Worm (Caenorhabditis elegans) whole organism, L4 larva: ENCODE data around the gene pmk-3.
A peak's percentile ranks its signal among the peaks of the same experiment; 100 is the strongest.

Experiments
- D1046.2 ChIP-seq: fragments of 200-800 bp; sonication (Bioruptor generic); IDR thresholded peaks from 2 replicates; pipeline ENCODE4 v1.3.6; 2022; ENCODE audit warnings: missing genetic modification characterization, missing compliant biosample characterization
- F44E2.7 ChIP-seq: fragments of 200-800 bp; sonication (Bioruptor generic); IDR thresholded peaks from 2 replicates; pipeline ENCODE4 v2.1.2; 2022; ENCODE audit warnings: missing genetic modification characterization, missing compliant biosample characterization
- R02D3.7 ChIP-seq: fragments of 150-350 bp; sonication (generic microtip); optimal IDR thresholded peaks from 3 replicates; lab custom pipeline; 2014; ENCODE audit warnings: missing biosample characterization, missing genetic modification characterization
- T26A8.4 ChIP-seq: fragments of 200-800 bp; sonication (Bioruptor generic); IDR thresholded peaks from 2 replicates; pipeline ENCODE4 v1.3.6; 2022; ENCODE audit warnings: missing genetic modification characterization, missing compliant biosample characterization
- Y5F2A.4 ChIP-seq: fragments of 200-800 bp; sonication (Bioruptor generic); optimal IDR thresholded peaks from 2 replicates; lab custom pipeline; 2018; ENCODE audit warnings: mild to moderate bottlenecking, missing genetic modification characterization, missing compliant biosample characterization
- aha-1 ChIP-seq: fragments of 150-350 bp; peaks from one replicate; lab custom pipeline; 2014; ENCODE audit warnings: missing biosample characterization, missing genetic modification characterization
- attf-4 ChIP-seq: sonication (generic microtip); optimal IDR thresholded peaks from 3 replicates; lab custom pipeline; 2017; ENCODE audit warnings: missing biosample characterization, missing genetic modification characterization
- ceh-28 ChIP-seq: fragments of 150-350 bp; optimal IDR thresholded peaks from 2 replicates; lab custom pipeline; 2014; ENCODE audit warnings: missing biosample characterization, missing genetic modification reagents, missing genetic modification characterization
- ceh-44 ChIP-seq: fragments of 200-800 bp; sonication (Bioruptor generic); IDR thresholded peaks from 2 replicates; pipeline ENCODE4 v1.3.6; 2022; ENCODE audit warnings: missing genetic modification reagents, missing genetic modification characterization, missing compliant biosample characterization
- ceh-62 ChIP-seq: sonication (generic microtip); optimal IDR thresholded peaks from 2 replicates; lab custom pipeline; 2017; ENCODE audit warnings: missing biosample characterization, missing genetic modification characterization
- ceh-82 ChIP-seq: sonication (generic microtip); optimal IDR thresholded peaks from 2 replicates; lab custom pipeline; 2017; ENCODE audit warnings: missing biosample characterization, missing genetic modification characterization
- cey-2 ChIP-seq: sonication (generic microtip); optimal IDR thresholded peaks from 3 replicates; lab custom pipeline; 2017; ENCODE audit warnings: missing genetic modification characterization, mild to moderate bottlenecking, missing compliant biosample characterization, antibody characterized with exemption, borderline replicate concordance; ENCODE audit not compliant: insufficient read depth
- daf-19 ChIP-seq: fragments of 200-800 bp; sonication (Bioruptor generic); conservative IDR thresholded peaks from 2 replicates; pipeline ENCODE4 v1.3.6; 2022; ENCODE audit warnings: missing genetic modification characterization, missing compliant biosample characterization
- dmd-8 ChIP-seq: fragments of 200-800 bp; sonication (Bioruptor generic); IDR thresholded peaks from 2 replicates; pipeline ENCODE4 v1.3.6; 2022; ENCODE audit warnings: missing genetic modification characterization, missing compliant biosample characterization
- duxl-1 ChIP-seq: sonication (generic microtip); optimal IDR thresholded peaks from 2 replicates; lab custom pipeline; 2016; ENCODE audit warnings: mild to moderate bottlenecking, missing genetic modification characterization, moderate library complexity, missing compliant biosample characterization; ENCODE audit not compliant: poor library complexity
- egl-27 ChIP-seq: sonication (generic microtip); optimal IDR thresholded peaks from 3 replicates; lab custom pipeline; 2017; ENCODE audit warnings: missing biosample characterization, missing genetic modification reagents, missing genetic modification characterization
- egl-43 ChIP-seq: fragments of 200-800 bp; sonication (Bioruptor generic); IDR thresholded peaks from 2 replicates; pipeline ENCODE4 v1.3.6; 2022; ENCODE audit warnings: missing genetic modification reagents, missing genetic modification characterization, missing compliant biosample characterization
- fos-1 ChIP-seq: fragments of 150-350 bp; optimal IDR thresholded peaks from 2 replicates; lab custom pipeline; 2014; ENCODE audit warnings: missing biosample characterization, missing genetic modification characterization
- hif-1 ChIP-seq, 2 experiments: sonication (generic microtip); optimal IDR thresholded peaks; 2 replicates each; lab custom pipeline; 2016 to 2017; ENCODE audit warnings: missing compliant biosample characterization in 2 of 2, missing genetic modification characterization in 2 of 2, missing genetic modification reagents in 2 of 2, missing genotype in 2 of 2, mild to moderate bottlenecking in 1 of 2
- hlh-30 ChIP-seq: sonication (generic microtip); optimal IDR thresholded peaks from 2 replicates; lab custom pipeline; 2017; ENCODE audit warnings: antibody characterized with exemption, mild to moderate bottlenecking, missing genetic modification characterization, missing compliant biosample characterization; ENCODE audit not compliant: insufficient read depth
- hmg-1.1 ChIP-seq: fragments of 200-800 bp; sonication (Bioruptor generic); IDR thresholded peaks from 2 replicates; pipeline ENCODE4 v1.3.6; 2022; ENCODE audit warnings: missing genetic modification reagents, missing genetic modification characterization, missing compliant biosample characterization
- jun-1 ChIP-seq: fragments of 150-350 bp; optimal IDR thresholded peaks from 2 replicates; lab custom pipeline; 2014; ENCODE audit warnings: missing biosample characterization, missing genetic modification reagents, missing genetic modification characterization
- lin-1 ChIP-seq: fragments of 200-800 bp; sonication (Bioruptor generic); IDR thresholded peaks from 2 replicates; pipeline ENCODE4 v1.3.6; 2022; ENCODE audit warnings: missing genetic modification reagents, missing genetic modification characterization, missing compliant biosample characterization
- lin-13 ChIP-seq: fragments of 150-350 bp; optimal IDR thresholded peaks from 2 replicates; lab custom pipeline; 2014; ENCODE audit warnings: missing biosample characterization, missing genetic modification reagents, missing genetic modification characterization
- lin-15B ChIP-seq: fragments of 150-350 bp; sonication (generic microtip); optimal IDR thresholded peaks from 3 replicates; lab custom pipeline; 2014; ENCODE audit warnings: missing biosample characterization, missing genetic modification characterization
- lin-38 ChIP-seq: fragments of 200-800 bp; sonication (Bioruptor generic); IDR thresholded peaks from 2 replicates; pipeline ENCODE4 v1.3.6; 2022; ENCODE audit warnings: missing genetic modification reagents, missing genetic modification characterization, missing compliant biosample characterization
- lin-39 ChIP-seq: fragments of 150-350 bp; optimal IDR thresholded peaks from 2 replicates; lab custom pipeline; 2014; ENCODE audit warnings: missing biosample characterization, missing genetic modification reagents, missing genetic modification characterization
- madf-5 ChIP-seq, 2 experiments: fragments of 200-800 bp; sonication (Bioruptor generic); IDR thresholded peaks; 2 replicates each; pipeline ENCODE4 v1.3.6; 2022; ENCODE audit warnings: missing compliant biosample characterization in 2 of 2, missing genetic modification characterization in 2 of 2
- mdt-29 ChIP-seq: fragments of 200-800 bp; sonication (Bioruptor generic); IDR thresholded peaks from 2 replicates; pipeline ENCODE4 v1.3.6; 2022; ENCODE audit warnings: missing genetic modification reagents, missing genetic modification characterization, missing compliant biosample characterization
- mes-2 ChIP-seq: sonication (generic microtip); optimal IDR thresholded peaks from 2 replicates; lab custom pipeline; 2016; ENCODE audit warnings: missing genotype, mild to moderate bottlenecking, missing genetic modification characterization, missing compliant biosample characterization; ENCODE audit not compliant: poor library complexity, severe bottlenecking
- mxl-3 ChIP-seq: fragments of 200-800 bp; sonication (Bioruptor generic); optimal IDR thresholded peaks from 2 replicates; lab custom pipeline; 2018; ENCODE audit warnings: mild to moderate bottlenecking, missing genetic modification characterization, missing compliant biosample characterization
- nhr-102 ChIP-seq: sonication (generic microtip); optimal IDR thresholded peaks from 2 replicates; lab custom pipeline; 2016; ENCODE audit warnings: mild to moderate bottlenecking, missing genetic modification characterization, moderate library complexity, missing compliant biosample characterization
- nhr-237 ChIP-seq: sonication (generic microtip); optimal IDR thresholded peaks from 2 replicates; lab custom pipeline; 2017; ENCODE audit warnings: missing biosample characterization, missing genetic modification characterization
- nhr-25 ChIP-seq: sonication (generic microtip); optimal IDR thresholded peaks from 2 replicates; lab custom pipeline; 2017; ENCODE audit warnings: missing genetic modification characterization, mild to moderate bottlenecking, missing compliant biosample characterization, antibody characterized with exemption, moderate library complexity, borderline replicate concordance; ENCODE audit not compliant: insufficient read depth
- nhr-41 ChIP-seq: fragments of 200-800 bp; sonication (Bioruptor generic); IDR thresholded peaks from 2 replicates; pipeline ENCODE4 v1.3.6; 2022; ENCODE audit warnings: missing genetic modification reagents, missing genetic modification characterization, missing compliant biosample characterization
- nhr-42 ChIP-seq: fragments of 200-800 bp; sonication (Bioruptor generic); IDR thresholded peaks from 2 replicates; pipeline ENCODE4 v1.3.6; 2022; ENCODE audit warnings: missing genetic modification characterization, missing compliant biosample characterization
- nhr-77 ChIP-seq: fragments of 150-350 bp; optimal IDR thresholded peaks from 2 replicates; lab custom pipeline; 2014; ENCODE audit warnings: missing biosample characterization, missing genetic modification characterization
- php-3 ChIP-seq: fragments of 200-800 bp; sonication (Bioruptor generic); IDR thresholded peaks from 2 replicates; pipeline ENCODE4 v1.3.6; 2022; ENCODE audit warnings: missing genetic modification reagents, missing genetic modification characterization, missing compliant biosample characterization
- rbr-2 ChIP-seq: sonication (generic microtip); optimal IDR thresholded peaks from 2 replicates; lab custom pipeline; 2016; ENCODE audit warnings: missing genotype, missing genetic modification characterization, missing compliant biosample characterization
- saeg-2 ChIP-seq: fragments of 200-800 bp; sonication (Bioruptor generic); IDR thresholded peaks from 2 replicates; pipeline ENCODE4 v1.3.6; 2022; ENCODE audit warnings: missing genetic modification reagents, missing genetic modification characterization, missing compliant biosample characterization
- sdz-12 ChIP-seq: fragments of 200-800 bp; sonication (Bioruptor generic); optimal IDR thresholded peaks from 2 replicates; lab custom pipeline; 2018; ENCODE audit warnings: mild to moderate bottlenecking, missing genetic modification characterization, missing compliant biosample characterization
- set-16 ChIP-seq: fragments of 200-800 bp; sonication (Bioruptor generic); IDR thresholded peaks from 2 replicates; pipeline ENCODE4 v1.3.6; 2022; ENCODE audit warnings: missing genetic modification reagents, missing genetic modification characterization, missing compliant biosample characterization
- skn-1 ChIP-seq: fragments of 150-350 bp; optimal IDR thresholded peaks from 2 replicates; lab custom pipeline; 2014; ENCODE audit warnings: missing biosample characterization, missing genetic modification characterization
- snpc-4 ChIP-seq: fragments of 150-350 bp; optimal IDR thresholded peaks from 2 replicates; lab custom pipeline; 2014; ENCODE audit warnings: missing biosample characterization, missing genetic modification characterization
- tra-1 ChIP-seq: fragments of 200-800 bp; sonication (Bioruptor generic); IDR thresholded peaks from 2 replicates; pipeline ENCODE4 v1.3.6; 2022; ENCODE audit warnings: missing genetic modification reagents, missing genetic modification characterization, missing compliant biosample characterization
- zfp-2 ChIP-seq: sonication (generic microtip); optimal IDR thresholded peaks from 2 replicates; lab custom pipeline; 2016; ENCODE audit warnings: mild to moderate bottlenecking, missing genetic modification characterization, missing compliant biosample characterization
- zfp-3 ChIP-seq: fragments of 200-800 bp; sonication (Bioruptor generic); conservative IDR thresholded peaks from 2 replicates; pipeline ENCODE4 v1.3.6; 2022; ENCODE audit warnings: missing genetic modification reagents, missing genetic modification characterization, missing compliant biosample characterization
- zip-2 ChIP-seq: fragments of 150-350 bp; optimal IDR thresholded peaks from 2 replicates; lab custom pipeline; 2014; ENCODE audit warnings: missing biosample characterization, missing genetic modification characterization
- ztf-11 ChIP-seq: fragments of 150-350 bp; optimal IDR thresholded peaks from 2 replicates; lab custom pipeline; 2014; ENCODE audit warnings: missing biosample characterization, missing genetic modification characterization

The pmk-3 gene

ce11 chrIV:8127430-8127829 lies 11.6 kb upstream of the pmk-3 start:
- TF ChIP-seq rbr-2 (tag; lab: Kevin White, UChicago) (no peak), T26A8.4 (no peak), attf-4 (no peak), saeg-2 (GFP tag; lab: Robert Waterston, UW) (no peak), tra-1 (GFP tag; lab: Robert Waterston, UW) (no peak), R02D3.7 (no peak), lin-15B (tag; lab: Kevin White, UChicago) (no peak), mdt-29 (no peak), egl-43 (GFP tag; lab: Robert Waterston, UW) (no peak), egl-27 (no peak), lin-38 (no peak), ceh-62 (no peak), php-3 (GFP tag; lab: Robert Waterston, UW) (no peak), aha-1 (tag; lab: Kevin White, UChicago) (no peak), sdz-12 (GFP tag; lab: Kevin White, UChicago) (no peak), hif-1 (tag; optimal IDR thresholded peaks at IDR 0.05; lab: Kevin White, UChicago) (no peak), madf-5 (GFP tag; IDR thresholded peaks at IDR 0.05; lab: Robert Waterston, UW) (no peak), nhr-77 (tag; lab: Kevin White, UChicago) (no peak), lin-13 (no peak)

- no peak for TF ChIP-seq duxl-1
- TF ChIP-seq lin-38, result peak; percentile 73
- TF ChIP-seq aha-1 (tag; lab: Kevin White, UChicago), result peak; percentile 13
- TF ChIP-seq mes-2 (tag; lab: Kevin White, UChicago), result peak; percentile 26
- no peak for TF ChIP-seq fos-1
- TF ChIP-seq lin-39, result no peak
- TF ChIP-seq ceh-82, result no peak
- no peak for TF ChIP-seq lin-1 (GFP tag; lab: Robert Waterston, UW)
These were observed 8.8 kb upstream of the pmk-3 start, which contains the start of the genes ndub-11 and moc-3 for ce11 chrIV:8130131-8130611. Gene ndub-11 (minus strand): TSS chrIV:8130231. Gene moc-3 (plus strand): TSS chrIV:8130561.

- TF ChIP-seq rbr-2 (tag; lab: Kevin White, UChicago) (no peak), ceh-44 (no peak), Y5F2A.4 (GFP tag; lab: Kevin White, UChicago) (no peak), set-16 (GFP tag; lab: Robert Waterston, UW) (no peak), nhr-102 (tag; lab: Kevin White, UChicago) (peak; percentile 49), ztf-11 (no peak), mxl-3 (GFP tag; lab: Kevin White, UChicago) (peak; percentile 15), hmg-1.1 (GFP tag; lab: Robert Waterston, UW) (peak; percentile 31; the same call in 1 of the 2 replicates), D1046.2 (no peak), cey-2 (tag; lab: Kevin White, UChicago) (no peak), F44E2.7 (GFP tag; lab: Robert Waterston, UW) (no peak), jun-1 (tag; lab: Kevin White, UChicago) (no peak), hlh-30 (peak; percentile 76), dmd-8 (GFP tag; lab: Robert Waterston, UW) (no peak), nhr-41 (GFP tag; lab: Robert Waterston, UW) (no peak), lin-15B (tag; lab: Kevin White, UChicago) (no peak), zfp-2 (tag; lab: Kevin White, UChicago) (no peak), nhr-42 (GFP tag; lab: Robert Waterston, UW) (no peak), daf-19 (GFP tag; lab: Robert Waterston, UW) (no peak), nhr-237 (tag; lab: Kevin White, UChicago) (no peak), snpc-4 (tag; lab: Kevin White, UChicago) (no peak), lin-38 (peak; percentile 43), zfp-3 (no peak), php-3 (GFP tag; lab: Robert Waterston, UW) (0 out of 2 replicates have a peak, but pooled peaks have one; percentile 25), nhr-25 (tag; lab: Kevin White, UChicago) (no peak), ceh-28 (tag; lab: Kevin White, UChicago) (no peak), zip-2 (tag; lab: Kevin White, UChicago) (no peak), R02D3.7 (no peak), skn-1 (tag; lab: Kevin White, UChicago) (no peak)
These were observed 5.5 kb upstream of the pmk-3 start, which contains the start of gene sph-1 for ce11 chrIV:8133536-8133935. Gene sph-1 (minus strand): TSS chrIV:8133558.
